Fruit fly (Drosophila melanogaster) whole organism, embryonic: ENCODE results near the gene CG4364.

ENCODE experiments used
- ATbp ChIP-seq: fragments of 200-800 bp; sonication (Bioruptor generic); optimal IDR thresholded peaks from 2 replicates; lab custom pipeline; 2017; ENCODE audit warnings: missing biosample characterization, mild to moderate bottlenecking, missing genetic modification characterization, missing genetic modification reagents
- B-H2 ChIP-seq: fragments of 200-800 bp; sonication (Bioruptor generic); optimal IDR thresholded peaks from 2 replicates; lab custom pipeline; 2018; ENCODE audit warnings: missing biosample characterization, mild to moderate bottlenecking, missing genetic modification characterization
- Bgb ChIP-seq: fragments of 200-800 bp; sonication (Bioruptor generic); IDR thresholded peaks from 2 replicates; pipeline ENCODE4 v1.3.6; 2022; ENCODE audit warnings: missing biosample characterization, missing genetic modification characterization; ENCODE audit not compliant: partially characterized antibody
- CG10274 ChIP-seq: fragments of 200-800 bp; sonication (Bioruptor generic); optimal IDR thresholded peaks from 3 replicates; lab custom pipeline; 2017; ENCODE audit warnings: missing biosample characterization, mild to moderate bottlenecking, missing genetic modification characterization
- CG10979 ChIP-seq: fragments of 200-800 bp; sonication (Bioruptor generic); optimal IDR thresholded peaks from 2 replicates; lab custom pipeline; 2018; ENCODE audit warnings: missing biosample characterization, mild to moderate bottlenecking, missing genetic modification characterization, moderate library complexity
- CG1233 ChIP-seq: fragments of 200-800 bp; sonication (Bioruptor generic); optimal IDR thresholded peaks from 4 replicates; lab custom pipeline; 2018; ENCODE audit warnings: missing biosample characterization, mild to moderate bottlenecking, missing genetic modification characterization
- CG14014 ChIP-seq: fragments of 200-800 bp; sonication (Bioruptor generic); IDR thresholded peaks from 2 replicates; pipeline ENCODE4 v1.3.6; 2022; ENCODE audit warnings: missing biosample characterization, missing genetic modification characterization
- CG14667 ChIP-seq: fragments of 200-800 bp; sonication (Bioruptor generic); IDR thresholded peaks from 2 replicates; pipeline ENCODE4 v1.3.6; 2022; ENCODE audit warnings: missing biosample characterization, missing genetic modification characterization
- CG15073 ChIP-seq: fragments of 200-800 bp; sonication (Bioruptor generic); optimal IDR thresholded peaks from 2 replicates; lab custom pipeline; 2016; ENCODE audit warnings: missing biosample characterization, missing genetic modification characterization
- CG15479 ChIP-seq: fragments of 200-800 bp; sonication (Bioruptor generic); optimal IDR thresholded peaks from 3 replicates; lab custom pipeline; 2019; ENCODE audit warnings: missing biosample characterization, mild to moderate bottlenecking, missing genetic modification characterization, moderate library complexity
- CG16815 ChIP-seq: fragments of 200-800 bp; sonication (Bioruptor generic); optimal IDR thresholded peaks from 3 replicates; lab custom pipeline; 2017; ENCODE audit warnings: missing biosample characterization, mild to moderate bottlenecking, missing genetic modification characterization
- CG2875 ChIP-seq: fragments of 200-800 bp; sonication (Bioruptor generic); optimal IDR thresholded peaks from 2 replicates; lab custom pipeline; 2017; ENCODE audit warnings: missing biosample characterization, mild to moderate bottlenecking, missing genetic modification characterization, missing genetic modification reagents
- CG30403 ChIP-seq: fragments of 200-800 bp; sonication (Bioruptor generic); optimal IDR thresholded peaks from 3 replicates; lab custom pipeline; 2016; ENCODE audit warnings: missing biosample characterization, missing genetic modification characterization
- CG31388 ChIP-seq: fragments of 200-800 bp; sonication (Bioruptor generic); optimal IDR thresholded peaks from 2 replicates; lab custom pipeline; 2016; ENCODE audit warnings: missing biosample characterization, missing genetic modification characterization
- CG3847 ChIP-seq: fragments of 200-800 bp; sonication (Bioruptor generic); IDR thresholded peaks from 2 replicates; pipeline ENCODE4 v1.3.6; 2022; ENCODE audit warnings: missing biosample characterization, missing genetic modification characterization
- CG3995 ChIP-seq: fragments of 200-800 bp; sonication (Bioruptor generic); optimal IDR thresholded peaks from 3 replicates; lab custom pipeline; 2016; ENCODE audit warnings: missing biosample characterization, missing genetic modification characterization
- CG4730 ChIP-seq: fragments of 200-800 bp; sonication (Bioruptor generic); IDR thresholded peaks from 2 replicates; pipeline ENCODE4 v1.3.6; 2022; ENCODE audit warnings: missing biosample characterization, missing genetic modification characterization
- CG7963 ChIP-seq: fragments of 200-800 bp; sonication (Bioruptor generic); IDR thresholded peaks from 3 replicates; pipeline ENCODE4 v1.3.6; 2022; ENCODE audit warnings: missing biosample characterization, missing genetic modification characterization; ENCODE audit not compliant: partially characterized antibody
- CG8290 ChIP-seq, 3 experiments: fragments of 200-800 bp; sonication (Bioruptor generic); optimal IDR thresholded peaks; 2 replicates each; lab custom pipeline; 2016 to 2019; ENCODE audit warnings: missing biosample characterization in 3 of 3, missing genetic modification characterization in 3 of 3, mild to moderate bottlenecking in 2 of 3, moderate library complexity in 1 of 3
- Chrac-16 ChIP-seq: fragments of 200-800 bp; sonication (Bioruptor generic); optimal IDR thresholded peaks from 3 replicates; lab custom pipeline; 2016; ENCODE audit warnings: missing biosample characterization, missing genetic modification characterization
- CkIIα-i1 ChIP-seq: fragments of 200-800 bp; sonication (Bioruptor generic); IDR thresholded peaks from 2 replicates; pipeline ENCODE4 v1.3.6; 2022; ENCODE audit warnings: missing biosample characterization, missing genetic modification characterization
- D19B ChIP-seq: fragments of 200-800 bp; sonication (Bioruptor generic); optimal IDR thresholded peaks from 2 replicates; lab custom pipeline; 2017; ENCODE audit warnings: missing biosample characterization, mild to moderate bottlenecking, missing genetic modification characterization
- Dip3 ChIP-seq: fragments of 200-800 bp; sonication (Bioruptor generic); optimal IDR thresholded peaks from 3 replicates; lab custom pipeline; 2016; ENCODE audit warnings: missing biosample characterization, missing genetic modification characterization
- Dref ChIP-seq: fragments of 200-800 bp; sonication (Bioruptor generic); IDR thresholded peaks from 2 replicates; pipeline ENCODE4 v1.3.6; 2022; ENCODE audit warnings: missing biosample characterization, missing genetic modification characterization
- Ets65A ChIP-seq: fragments of 200-800 bp; sonication (Bioruptor generic); peaks from one replicate; lab custom pipeline; 2016; ENCODE audit warnings: missing biosample characterization, missing genetic modification characterization
- Jarid2 ChIP-seq: fragments of 200-800 bp; sonication (Bioruptor generic); optimal IDR thresholded peaks from 3 replicates; lab custom pipeline; 2017; ENCODE audit warnings: mild to moderate bottlenecking, missing biosample characterization, missing genetic modification reagents, missing genetic modification characterization
- MTF-1 ChIP-seq: fragments of 200-800 bp; sonication (Bioruptor generic); optimal IDR thresholded peaks from 2 replicates; lab custom pipeline; 2018; ENCODE audit warnings: missing biosample characterization, mild to moderate bottlenecking, missing genetic modification characterization, borderline replicate concordance
- Myb ChIP-seq: fragments of 200-800 bp; sonication (Bioruptor generic); optimal IDR thresholded peaks from 2 replicates; lab custom pipeline; 2016; ENCODE audit warnings: missing biosample characterization, missing genetic modification characterization
- Oaz ChIP-seq: fragments of 200-800 bp; sonication (Bioruptor generic); IDR thresholded peaks from 2 replicates; pipeline ENCODE4 v1.3.6; 2022; ENCODE audit warnings: missing biosample characterization, missing genetic modification characterization
- Scr ChIP-seq: fragments of 200-800 bp; sonication (Bioruptor generic); IDR thresholded peaks from 2 replicates; pipeline ENCODE4 v1.3.6; 2022; ENCODE audit warnings: missing biosample characterization, missing genetic modification characterization; ENCODE audit not compliant: partially characterized antibody
- Vsx1 ChIP-seq: fragments of 200-800 bp; sonication (Bioruptor generic); optimal IDR thresholded peaks from 2 replicates; lab custom pipeline; 2017; ENCODE audit warnings: missing biosample characterization, mild to moderate bottlenecking, missing genetic modification characterization, missing genetic modification reagents
- br ChIP-seq: fragments of >200 bp; optimal IDR thresholded peaks from 2 replicates; lab custom pipeline; 2017
- cad ChIP-seq: fragments of >200 bp; optimal IDR thresholded peaks from 2 replicates; lab custom pipeline; 2017; ENCODE audit warnings: missing biosample characterization, missing genetic modification characterization
- caup ChIP-seq: fragments of 200-800 bp; sonication (Bioruptor generic); optimal IDR thresholded peaks from 3 replicates; lab custom pipeline; 2017; ENCODE audit warnings: missing biosample characterization, mild to moderate bottlenecking, missing genetic modification characterization, moderate library complexity; ENCODE audit not compliant: severe bottlenecking
- dan ChIP-seq: fragments of 200-800 bp; sonication (Bioruptor generic); IDR thresholded peaks from 2 replicates; pipeline ENCODE4 v1.3.6; 2022; ENCODE audit warnings: missing biosample characterization, missing genetic modification characterization
- disco-r ChIP-seq: fragments of 200-800 bp; sonication (Bioruptor generic); optimal IDR thresholded peaks from 2 replicates; lab custom pipeline; 2016; ENCODE audit warnings: missing biosample characterization, missing genetic modification characterization
- gce ChIP-seq: fragments of 200-800 bp; sonication (Bioruptor generic); IDR thresholded peaks from 3 replicates; pipeline ENCODE4 v1.3.6; 2022; ENCODE audit warnings: missing biosample characterization, missing genetic modification characterization
- gsb ChIP-seq: fragments of 200-800 bp; sonication (Bioruptor generic); IDR thresholded peaks from 2 replicates; pipeline ENCODE4 v1.3.6; 2022; ENCODE audit warnings: missing biosample characterization, missing genetic modification characterization
- hth ChIP-seq: fragments of >200 bp; optimal IDR thresholded peaks from 2 replicates; lab custom pipeline; 2017; ENCODE audit warnings: inconsistent platforms
- pan ChIP-seq, 4 experiments: fragments of >200 bp in 3 of 4; fragments of 200-800 bp in 1 of 4; sonication (Bioruptor generic) in 1 of 4; optimal IDR thresholded peaks in 3 of 4; IDR thresholded peaks in 1 of 4; 2 replicates each; pipeline versions ENCODE4 v1.3.6 to Lab custom; 2017 to 2022; ENCODE audit warnings: missing biosample characterization in 2 of 4, missing genetic modification characterization in 2 of 4, mixed read lengths in 1 of 4
- prd ChIP-seq, 3 experiments: fragments of >200 bp in 2 of 3; fragments of 200-800 bp in 1 of 3; sonication (Bioruptor generic) in 1 of 3; optimal IDR thresholded peaks in 2 of 3; IDR thresholded peaks in 1 of 3; 2 replicates in 2 of 3; 3 replicates in 1 of 3; pipeline versions ENCODE4 v1.3.6 to Lab custom; 2017 to 2022; ENCODE audit warnings: missing biosample characterization in 1 of 3, missing genetic modification characterization in 1 of 3
- pum ChIP-seq: fragments of 200-800 bp; sonication (Bioruptor generic); optimal IDR thresholded peaks from 2 replicates; lab custom pipeline; 2016; ENCODE audit warnings: missing biosample characterization, missing genetic modification characterization
- rib ChIP-seq: fragments of 200-800 bp; sonication (Bioruptor generic); IDR thresholded peaks from 2 replicates; pipeline ENCODE4 v1.3.6; 2022; ENCODE audit warnings: missing biosample characterization, missing genetic modification characterization
- schlank ChIP-seq: fragments of 200-800 bp; sonication (Bioruptor generic); optimal IDR thresholded peaks from 2 replicates; lab custom pipeline; 2018; ENCODE audit warnings: missing biosample characterization, mild to moderate bottlenecking, missing genetic modification characterization
- sima ChIP-seq: fragments of 200-800 bp; sonication (Bioruptor generic); optimal IDR thresholded peaks from 2 replicates; lab custom pipeline; 2016; ENCODE audit warnings: missing biosample characterization, missing genetic modification characterization
- slou ChIP-seq: fragments of 200-800 bp; sonication (Bioruptor generic); optimal IDR thresholded peaks from 3 replicates; lab custom pipeline; 2016; ENCODE audit warnings: missing biosample characterization, missing genetic modification characterization
- trem ChIP-seq: fragments of 200-800 bp; optimal IDR thresholded peaks from 3 replicates; lab custom pipeline; 2019; ENCODE audit warnings: missing biosample characterization, mild to moderate bottlenecking, missing genetic modification characterization, moderate library complexity
- z ChIP-seq: fragments of 200-800 bp; sonication (Bioruptor generic); IDR thresholded peaks from 3 replicates; pipeline ENCODE4 v1.3.6; 2022; ENCODE audit warnings: missing biosample characterization, missing genetic modification characterization

CG4364 gene

dm6 chr2L:9692364-9693348 lies 18.4 kb downstream of the CG4364 start (continued):
- TF ChIP-seq gsb (GFP tag; lab: Robert Waterston, UW) = peak; percentile 78
- peak; percentile 2 for TF ChIP-seq CG16815 (GFP tag; lab: Kevin White, UChicago)
- no peak for TF ChIP-seq CG2875 (GFP tag; lab: Kevin White, UChicago)
- TF ChIP-seq ATbp (GFP tag; lab: Kevin White, UChicago) = peak; percentile 12
- no peak for TF ChIP-seq CG8290 (GFP tag; optimal IDR thresholded peaks at IDR 0.05; lab: Kevin White, UChicago)
- peak in 1 of 2 experiments; percentile 23 for TF ChIP-seq CG8290 (tag; optimal IDR thresholded peaks at IDR 0.05; lab: Kevin White, UChicago)
- no peak for TF ChIP-seq Ets65A (GFP tag; lab: Kevin White, UChicago)
- TF ChIP-seq slou = peak; percentile 32
- no peak for TF ChIP-seq Vsx1 (GFP tag; lab: Kevin White, UChicago)
- TF ChIP-seq Jarid2 (GFP tag; lab: Kevin White, UChicago) = no peak
- TF ChIP-seq Myb (GFP tag; lab: Kevin White, UChicago) = no peak
- TF ChIP-seq CG31388 (GFP tag; lab: Kevin White, UChicago) = no peak
- TF ChIP-seq D19B = peak; percentile 35
- no peak for TF ChIP-seq CG1233 (GFP tag; lab: Kevin White, UChicago)
- TF ChIP-seq pum (GFP tag; lab: Kevin White, UChicago) = no peak
- TF ChIP-seq prd (optimal IDR thresholded peaks at IDR 0.05; lab: Kevin White, UChicago) = no peak
- TF ChIP-seq prd (GFP tag; IDR thresholded peaks at IDR 0.05; lab: Robert Waterston, UW) = peak; percentile 85
- no peak for TF ChIP-seq Bgb (GFP tag; lab: Robert Waterston, UW)
- TF ChIP-seq cad (GFP tag; lab: Kevin White, UChicago) = no peak
- peak; percentile 61 for TF ChIP-seq Oaz
- TF ChIP-seq br (lab: Kevin White, UChicago) = no peak
- TF ChIP-seq CG7963 (GFP tag; lab: Robert Waterston, UW) = no peak
- TF ChIP-seq sima = no peak
- TF ChIP-seq B-H2 (GFP tag; lab: Kevin White, UChicago) = no peak
- no peak for TF ChIP-seq Scr (GFP tag; lab: Robert Waterston, UW)
- TF ChIP-seq CG15073 (GFP tag; lab: Kevin White, UChicago) = no peak
- TF ChIP-seq pan (optimal IDR thresholded peaks at IDR 0.05; lab: Kevin White, UChicago) = no peak
- TF ChIP-seq pan (GFP tag; optimal IDR thresholded peaks at IDR 0.05 in 1 of 2, IDR thresholded peaks at IDR 0.05 in 1 of 2) = peak in 1 of 2 experiments; percentile 88
- no peak for TF ChIP-seq trem
- no peak for TF ChIP-seq CG15479 (GFP tag; lab: Kevin White, UChicago)
- peak; percentile 57; the same call in 1 of the 2 replicates for TF ChIP-seq CG4730 (GFP tag; lab: Robert Waterston, UW)
- no peak for TF ChIP-seq disco-r (GFP tag; lab: Kevin White, UChicago)
- no peak for TF ChIP-seq z (GFP tag; lab: Robert Waterston, UW)
- peak; percentile 58; the same call in 1 of the 3 replicates for TF ChIP-seq gce (GFP tag; lab: Robert Waterston, UW)
- TF ChIP-seq schlank = peak; percentile 29
- peak; percentile 81 for TF ChIP-seq CG14014
- TF ChIP-seq caup (GFP tag; lab: Kevin White, UChicago) = peak; percentile 58
- no peak for TF ChIP-seq MTF-1
- TF ChIP-seq Chrac-16 (GFP tag; lab: Kevin White, UChicago) = no peak
- TF ChIP-seq dan (GFP tag; lab: Robert Waterston, UW) = no peak
- no peak for TF ChIP-seq Dref (GFP tag; lab: Robert Waterston, UW)
- no peak for TF ChIP-seq CkIIα-i1 (GFP tag; lab: Robert Waterston, UW)
- TF ChIP-seq rib = peak; percentile 63; the same call in 1 of the 2 replicates
- peak; percentile 78 for TF ChIP-seq CG30403 (GFP tag; lab: Kevin White, UChicago)
- TF ChIP-seq CG10979 (tag; lab: Kevin White, UChicago) = peak; percentile 10
- no peak for TF ChIP-seq CG10274 (GFP tag; lab: Kevin White, UChicago)
- TF ChIP-seq CG14667 (GFP tag; lab: Robert Waterston, UW) = peak; percentile 81
- TF ChIP-seq hth (lab: Kevin White, UChicago) = no peak
- TF ChIP-seq CG3847 (GFP tag; lab: Robert Waterston, UW) = peak; percentile 78
- no peak for TF ChIP-seq CG3995
- peak; percentile 31 for TF ChIP-seq Dip3 (GFP tag; lab: Kevin White, UChicago)
